Worm (Caenorhabditis elegans) whole organism, L4 larva: ENCODE results near the gene F47B8.18.

Experiments
- D1046.2 ChIP-seq: fragments of 200-800 bp; sonication (Bioruptor generic); IDR thresholded peaks from 2 replicates; pipeline ENCODE4 v1.3.6; 2022; ENCODE audit warnings: missing genetic modification characterization, missing compliant biosample characterization
- F10B5.3 ChIP-seq: sonication (generic microtip); optimal IDR thresholded peaks from 2 replicates; lab custom pipeline; 2016; ENCODE audit warnings: mild to moderate bottlenecking, missing genetic modification characterization, missing compliant biosample characterization
- F37D6.2 ChIP-seq: sonication (generic microtip); optimal IDR thresholded peaks from 2 replicates; lab custom pipeline; 2016; ENCODE audit warnings: mild to moderate bottlenecking, missing genetic modification characterization, missing compliant biosample characterization
- F49E8.2 ChIP-seq: sonication (generic microtip); optimal IDR thresholded peaks from 2 replicates; lab custom pipeline; 2016; ENCODE audit warnings: missing compliant biosample characterization, mild to moderate bottlenecking, missing genetic modification characterization, borderline replicate concordance
- R02D3.7 ChIP-seq: fragments of 150-350 bp; sonication (generic microtip); optimal IDR thresholded peaks from 3 replicates; lab custom pipeline; 2014; ENCODE audit warnings: missing biosample characterization, missing genetic modification characterization
- Y105C5A.15 ChIP-seq: fragments of 200-800 bp; sonication (Bioruptor generic); IDR thresholded peaks from 2 replicates; pipeline ENCODE4 v1.3.6; 2022; ENCODE audit warnings: missing genetic modification characterization, missing compliant biosample characterization
- Y75B8A.6 ChIP-seq: fragments of 200-800 bp; sonication (Bioruptor generic); IDR thresholded peaks from 2 replicates; pipeline ENCODE4 v1.3.6; 2022; ENCODE audit warnings: missing genetic modification reagents, missing genetic modification characterization, missing compliant biosample characterization
- aha-1 ChIP-seq: fragments of 150-350 bp; peaks from one replicate; lab custom pipeline; 2014; ENCODE audit warnings: missing biosample characterization, missing genetic modification characterization
- ces-1 ChIP-seq: fragments of 150-350 bp; sonication (generic microtip); optimal IDR thresholded peaks from 4 replicates; lab custom pipeline; 2014; ENCODE audit warnings: missing biosample characterization, missing genetic modification reagents, missing genetic modification characterization
- ctbp-1 ChIP-seq: fragments of 200-800 bp; sonication (Bioruptor generic); IDR thresholded peaks from 2 replicates; pipeline ENCODE4 v1.3.6; 2022; ENCODE audit warnings: missing genetic modification reagents, missing genetic modification characterization, missing compliant biosample characterization
- daf-16 ChIP-seq, 3 experiments: sonication (generic microtip); optimal IDR thresholded peaks; 2 replicates each; lab custom pipeline; 2016 to 2017; ENCODE audit warnings: missing genetic modification characterization in 3 of 3, missing genetic modification reagents in 3 of 3, mild to moderate bottlenecking in 2 of 3, missing compliant biosample characterization in 2 of 3, missing biosample characterization in 1 of 3, moderate library complexity in 1 of 3
- dpl-1 ChIP-seq: fragments of 150-350 bp; optimal IDR thresholded peaks from 2 replicates; lab custom pipeline; 2014; ENCODE audit warnings: missing biosample characterization, missing genetic modification reagents, missing genetic modification characterization
- duxl-1 ChIP-seq: sonication (generic microtip); optimal IDR thresholded peaks from 2 replicates; lab custom pipeline; 2016; ENCODE audit warnings: mild to moderate bottlenecking, missing genetic modification characterization, moderate library complexity, missing compliant biosample characterization; ENCODE audit not compliant: poor library complexity
- dve-1 ChIP-seq: sonication (generic microtip); optimal IDR thresholded peaks from 2 replicates; lab custom pipeline; 2017; ENCODE audit warnings: antibody characterized with exemption, mild to moderate bottlenecking, missing genetic modification characterization, missing compliant biosample characterization; ENCODE audit not compliant: insufficient read depth
- hif-1 ChIP-seq, 2 experiments: sonication (generic microtip); optimal IDR thresholded peaks; 2 replicates each; lab custom pipeline; 2016 to 2017; ENCODE audit warnings: missing compliant biosample characterization in 2 of 2, missing genetic modification characterization in 2 of 2, missing genetic modification reagents in 2 of 2, missing genotype in 2 of 2, mild to moderate bottlenecking in 1 of 2
- hlh-11 ChIP-seq: fragments of 200-800 bp; sonication (Bioruptor generic); optimal IDR thresholded peaks from 2 replicates; lab custom pipeline; 2018; ENCODE audit warnings: mild to moderate bottlenecking, missing genetic modification characterization, missing compliant biosample characterization
- hlh-30 ChIP-seq: sonication (generic microtip); optimal IDR thresholded peaks from 2 replicates; lab custom pipeline; 2017; ENCODE audit warnings: antibody characterized with exemption, mild to moderate bottlenecking, missing genetic modification characterization, missing compliant biosample characterization; ENCODE audit not compliant: insufficient read depth
- hmg-1.1 ChIP-seq: fragments of 200-800 bp; sonication (Bioruptor generic); IDR thresholded peaks from 2 replicates; pipeline ENCODE4 v1.3.6; 2022; ENCODE audit warnings: missing genetic modification reagents, missing genetic modification characterization, missing compliant biosample characterization
- jun-1 ChIP-seq: fragments of 150-350 bp; optimal IDR thresholded peaks from 2 replicates; lab custom pipeline; 2014; ENCODE audit warnings: missing biosample characterization, missing genetic modification reagents, missing genetic modification characterization
- lin-1 ChIP-seq: fragments of 200-800 bp; sonication (Bioruptor generic); IDR thresholded peaks from 2 replicates; pipeline ENCODE4 v1.3.6; 2022; ENCODE audit warnings: missing genetic modification reagents, missing genetic modification characterization, missing compliant biosample characterization
- lin-13 ChIP-seq: fragments of 150-350 bp; optimal IDR thresholded peaks from 2 replicates; lab custom pipeline; 2014; ENCODE audit warnings: missing biosample characterization, missing genetic modification reagents, missing genetic modification characterization
- lin-29 ChIP-seq: fragments of 200-800 bp; sonication (Bioruptor generic); IDR thresholded peaks from 2 replicates; pipeline ENCODE4 v1.3.6; 2022; ENCODE audit warnings: missing genetic modification reagents, missing genetic modification characterization, missing compliant biosample characterization
- lin-38 ChIP-seq: fragments of 200-800 bp; sonication (Bioruptor generic); IDR thresholded peaks from 2 replicates; pipeline ENCODE4 v1.3.6; 2022; ENCODE audit warnings: missing genetic modification reagents, missing genetic modification characterization, missing compliant biosample characterization
- lsy-2 ChIP-seq, 2 experiments: fragments of 150-350 bp in 1 of 2; sonication (generic microtip) in 1 of 2; optimal IDR thresholded peaks; 2 replicates each; lab custom pipeline; 2014 to 2017; ENCODE audit warnings: missing biosample characterization in 2 of 2, missing genetic modification characterization in 2 of 2
- madf-9 ChIP-seq: fragments of 200-800 bp; sonication (Bioruptor generic); conservative IDR thresholded peaks from 2 replicates; pipeline ENCODE4 v1.3.6; 2022; ENCODE audit warnings: missing genetic modification reagents, missing genetic modification characterization, missing compliant biosample characterization
- mdt-29 ChIP-seq: fragments of 200-800 bp; sonication (Bioruptor generic); IDR thresholded peaks from 2 replicates; pipeline ENCODE4 v1.3.6; 2022; ENCODE audit warnings: missing genetic modification reagents, missing genetic modification characterization, missing compliant biosample characterization
- mep-1 ChIP-seq: fragments of 150-350 bp; sonication (generic microtip); optimal IDR thresholded peaks from 3 replicates; lab custom pipeline; 2014; ENCODE audit warnings: missing biosample characterization, missing genetic modification characterization
- mes-2 ChIP-seq: sonication (generic microtip); optimal IDR thresholded peaks from 2 replicates; lab custom pipeline; 2016; ENCODE audit warnings: missing genotype, mild to moderate bottlenecking, missing genetic modification characterization, missing compliant biosample characterization; ENCODE audit not compliant: poor library complexity, severe bottlenecking
- mxl-2 ChIP-seq: fragments of 200-800 bp; sonication (Bioruptor generic); conservative IDR thresholded peaks from 2 replicates; pipeline ENCODE4 v1.3.6; 2022; ENCODE audit warnings: missing genetic modification reagents, missing genetic modification characterization, missing compliant biosample characterization
- nhr-10 ChIP-seq: fragments of 150-350 bp; optimal IDR thresholded peaks from 2 replicates; lab custom pipeline; 2014; ENCODE audit warnings: missing biosample characterization, missing genetic modification characterization
- nhr-102 ChIP-seq: sonication (generic microtip); optimal IDR thresholded peaks from 2 replicates; lab custom pipeline; 2016; ENCODE audit warnings: mild to moderate bottlenecking, missing genetic modification characterization, moderate library complexity, missing compliant biosample characterization
- nhr-11 ChIP-seq: fragments of 150-350 bp; optimal IDR thresholded peaks from 2 replicates; lab custom pipeline; 2014; ENCODE audit warnings: missing biosample characterization, missing genetic modification characterization
- nhr-28 ChIP-seq: fragments of 150-350 bp; optimal IDR thresholded peaks from 2 replicates; lab custom pipeline; 2014; ENCODE audit warnings: missing biosample characterization, missing genetic modification characterization
- nhr-41 ChIP-seq: fragments of 200-800 bp; sonication (Bioruptor generic); IDR thresholded peaks from 2 replicates; pipeline ENCODE4 v1.3.6; 2022; ENCODE audit warnings: missing genetic modification reagents, missing genetic modification characterization, missing compliant biosample characterization
- nhr-77 ChIP-seq: fragments of 150-350 bp; optimal IDR thresholded peaks from 2 replicates; lab custom pipeline; 2014; ENCODE audit warnings: missing biosample characterization, missing genetic modification characterization
- pha-4 ChIP-seq, 2 experiments: fragments of 150-350 bp in 1 of 2; fragments of 200-800 bp in 1 of 2; sonication (Bioruptor generic) in 1 of 2; IDR thresholded peaks in 1 of 2; optimal IDR thresholded peaks in 1 of 2; 2 replicates each; pipeline versions ENCODE4 v1.3.6 to Lab custom; 2014 to 2022; ENCODE audit warnings: missing genetic modification characterization in 2 of 2, missing genetic modification reagents in 2 of 2, missing biosample characterization in 1 of 2, missing compliant biosample characterization in 1 of 2
- rbr-2 ChIP-seq: sonication (generic microtip); optimal IDR thresholded peaks from 2 replicates; lab custom pipeline; 2016; ENCODE audit warnings: missing genotype, missing genetic modification characterization, missing compliant biosample characterization
- spr-1 ChIP-seq: sonication (generic microtip); optimal IDR thresholded peaks from 2 replicates; lab custom pipeline; 2016; ENCODE audit warnings: mild to moderate bottlenecking, missing genetic modification characterization, missing compliant biosample characterization
- unc-130 ChIP-seq: sonication (generic microtip); optimal IDR thresholded peaks from 2 replicates; lab custom pipeline; 2016; ENCODE audit warnings: missing genetic modification reagents, missing genetic modification characterization, missing compliant biosample characterization
- unc-39 ChIP-seq: sonication (generic microtip); optimal IDR thresholded peaks from 2 replicates; lab custom pipeline; 2017; ENCODE audit warnings: missing biosample characterization, missing genetic modification characterization
- zag-1 ChIP-seq: fragments of 150-350 bp; optimal IDR thresholded peaks from 2 replicates; lab custom pipeline; 2014; ENCODE audit warnings: missing biosample characterization, missing genetic modification characterization
- zfp-2 ChIP-seq: sonication (generic microtip); optimal IDR thresholded peaks from 2 replicates; lab custom pipeline; 2016; ENCODE audit warnings: mild to moderate bottlenecking, missing genetic modification characterization, missing compliant biosample characterization
- zip-2 ChIP-seq: fragments of 150-350 bp; optimal IDR thresholded peaks from 2 replicates; lab custom pipeline; 2014; ENCODE audit warnings: missing biosample characterization, missing genetic modification characterization
- ztf-7 ChIP-seq: fragments of 150-350 bp; optimal IDR thresholded peaks from 2 replicates; lab custom pipeline; 2014; ENCODE audit warnings: missing biosample characterization, missing genetic modification characterization

F47B8.18 gene

ce11 chrV:14355738-14356368 lies 30.6 kb upstream of the F47B8.18 start, which contains the start of gene cyn-1 (continued):
- TF ChIP-seq duxl-1 (tag; lab: Kevin White, UChicago) (peak; percentile 61), nhr-102 (tag; lab: Kevin White, UChicago) (peak; percentile 71), nhr-77 (peak; percentile 54), lin-38 (GFP tag; lab: Robert Waterston, UW) (peak; percentile 84), F49E8.2 (tag; lab: Kevin White, UChicago) (peak; percentile 1), Y105C5A.15 (GFP tag; lab: Robert Waterston, UW) (no peak), lin-1 (GFP tag; lab: Robert Waterston, UW) (no peak), madf-9 (GFP tag; lab: Robert Waterston, UW) (peak; percentile 43; the same call in 1 of the 2 replicates), mes-2 (peak; percentile 93), lin-29 (no peak), F10B5.3 (tag; lab: Kevin White, UChicago) (peak; percentile 40), hmg-1.1 (GFP tag; lab: Robert Waterston, UW) (peak; percentile 77), pha-4 (GFP tag; IDR thresholded peaks at IDR 0.05; lab: Robert Waterston, UW) (peak; percentile 49; the same call in 1 of the 2 replicates), pha-4 (tag; optimal IDR thresholded peaks at IDR 0.05; lab: Kevin White, UChicago) (peak; percentile 72), zag-1 (tag; lab: Kevin White, UChicago) (peak; percentile 8), ces-1 (no peak), zip-2 (tag; lab: Kevin White, UChicago) (peak; percentile 38), nhr-41 (GFP tag; lab: Robert Waterston, UW) (no peak), jun-1 (tag; lab: Kevin White, UChicago) (peak; percentile 54), Y75B8A.6 (GFP tag; lab: Robert Waterston, UW) (no peak), nhr-28 (tag; lab: Kevin White, UChicago) (peak; percentile 51), ztf-7 (peak; percentile 53), dve-1 (tag; lab: Kevin White, UChicago) (peak; percentile 85), unc-130 (GFP tag; lab: Kevin White, UChicago) (peak; percentile 41), daf-16 (GFP tag; optimal IDR thresholded peaks at IDR 0.05; lab: Kevin White, UChicago) (no peak), daf-16 (tag; optimal IDR thresholded peaks at IDR 0.05; lab: Kevin White, UChicago) (peak; percentile 20), hif-1 (tag; optimal IDR thresholded peaks at IDR 0.05; lab: Kevin White, UChicago) (peak in 1 of 2 experiments; percentile 25), lin-13 (GFP tag; lab: Kevin White, UChicago) (no peak), mep-1 (tag; lab: Kevin White, UChicago) (peak; percentile 86), unc-39 (tag; lab: Kevin White, UChicago) (no peak), D1046.2 (no peak), hlh-11 (tag; lab: Kevin White, UChicago) (peak; percentile 66), nhr-10 (tag; lab: Kevin White, UChicago) (no peak), aha-1 (tag; lab: Kevin White, UChicago) (peak; percentile 31), R02D3.7 (tag; lab: Kevin White, UChicago) (no peak), nhr-11 (tag; lab: Kevin White, UChicago) (peak; percentile 34), lsy-2 (tag; optimal IDR thresholded peaks at IDR 0.05; lab: Kevin White, UChicago) (peak in 1 of 2 experiments; percentile 93), zfp-2 (no peak), mdt-29 (GFP tag; lab: Robert Waterston, UW) (no peak), dpl-1 (GFP tag; lab: Kevin White, UChicago) (peak; percentile 97), mxl-2 (GFP tag; lab: Robert Waterston, UW) (no peak), F37D6.2 (tag; lab: Kevin White, UChicago) (peak; percentile 40), hlh-30 (tag; lab: Kevin White, UChicago) (peak; percentile 52), rbr-2 (tag; lab: Kevin White, UChicago) (peak; percentile 73), spr-1 (peak; percentile 66), ctbp-1 (GFP tag; lab: Robert Waterston, UW) (no peak; the same call in 1 of the 2 replicates)
